Fruit fly (Drosophila melanogaster): ENCODE measurements around the gene Ir94b.

Ir94b gene

DNA sequence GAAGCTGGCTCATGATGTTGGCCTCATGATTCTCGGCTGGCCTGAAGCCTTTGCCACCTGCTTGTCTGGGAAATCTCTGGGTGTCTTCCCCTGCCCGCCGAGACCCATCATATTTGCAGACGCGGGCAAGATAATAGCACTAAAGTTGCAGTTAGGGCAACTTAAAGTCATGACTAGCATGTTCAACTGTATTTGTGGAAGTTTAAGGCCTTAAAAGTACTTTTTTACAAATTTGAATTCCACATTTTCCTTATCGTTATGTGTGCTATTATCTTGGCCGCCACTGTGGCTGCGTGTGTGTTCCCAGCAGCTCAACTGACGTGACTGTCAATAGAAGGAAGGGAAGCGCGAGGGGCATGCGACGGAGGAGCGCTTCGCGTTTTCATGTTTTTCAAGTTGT, 22.1 kb upstream of the Ir94b start (continued):
- TF ChIP-seq CG7556 (GFP tag; optimal IDR thresholded peaks at IDR 0.05) (peak; percentile 49), Dref (GFP tag; IDR thresholded peaks at IDR 0.05) (no peak), CG3847 (GFP tag; IDR thresholded peaks at IDR 0.05) (0 out of 2 replicates have a peak, but pooled peaks have one; percentile 21), Rx (GFP tag; IDR thresholded peaks at IDR 0.05) (peak; percentile 68), sr (GFP tag; IDR thresholded peaks at IDR 0.05) (no peak), nom (GFP tag; optimal IDR thresholded peaks at IDR 0.05) (peak; percentile 59), maf-S (GFP tag; optimal IDR thresholded peaks at IDR 0.05) (peak; percentile 35), shn (GFP tag; optimal IDR thresholded peaks at IDR 0.05) (peak; percentile 37), zfh2 (GFP tag; optimal IDR thresholded peaks at IDR 0.05) (no peak), danr (GFP tag; IDR thresholded peaks at IDR 0.05) (no peak), so (GFP tag; IDR thresholded peaks at IDR 0.05) (peak; percentile 56; the same call in 1 of the 3 replicates), crol (GFP tag; IDR thresholded peaks at IDR 0.05) (peak; percentile 77), B-H1 (GFP tag; IDR thresholded peaks at IDR 0.05) (peak; percentile 60), CG30431 (GFP tag; optimal IDR thresholded peaks at IDR 0.05) (peak; percentile 71), Adf1 (GFP tag; IDR thresholded peaks at IDR 0.05) (no peak), gfzf (GFP tag; optimal IDR thresholded peaks at IDR 0.05) (no peak), Elba2 (GFP tag; optimal IDR thresholded peaks at IDR 0.05) (no peak), CG9609 (GFP tag; optimal IDR thresholded peaks at IDR 0.05) (peak; percentile 63), eve (GFP tag; optimal IDR thresholded peaks at IDR 0.05) (peak in 1 of 2 experiments; percentile 78), CG16813 (GFP tag; IDR thresholded peaks at IDR 0.05; ENCODE audit: partially characterized antibody) (no peak), dmrt99B (tag; optimal IDR thresholded peaks at IDR 0.05) (peak; percentile 79), CG17612 (GFP tag; IDR thresholded peaks at IDR 0.05) (no peak), GATAe (GFP tag; conservative IDR thresholded peaks at IDR 0.05) (no peak), CG17361 (GFP tag; IDR thresholded peaks at IDR 0.05) (peak; percentile 70), Optix (GFP tag; IDR thresholded peaks at IDR 0.05) (peak; percentile 74), CG7372 (GFP tag; IDR thresholded peaks at IDR 0.05) (no peak), Bteb2 (GFP tag; optimal IDR thresholded peaks at IDR 0.05) (no peak), tna (GFP tag; IDR thresholded peaks at IDR 0.05; ENCODE audit: partially characterized antibody) (no peak), pum (GFP tag; optimal IDR thresholded peaks at IDR 0.05) (peak; percentile 65), Tbp (GFP tag; optimal IDR thresholded peaks at IDR 0.05) (no peak), ato (GFP tag; IDR thresholded peaks at IDR 0.05; ENCODE audit: partially characterized antibody) (no peak), NC2β (GFP tag; optimal IDR thresholded peaks at IDR 0.05) (peak; percentile 39), Hr51 (GFP tag; optimal IDR thresholded peaks at IDR 0.05) (peak; percentile 6 to 47), ap (GFP tag; IDR thresholded peaks at IDR 0.05) (peak; percentile 66), CG17802 (tag; optimal IDR thresholded peaks at IDR 0.05) (peak; percentile 51), tap (tag; optimal IDR thresholded peaks at IDR 0.05) (peak; percentile 31), CG15601 (tag; optimal IDR thresholded peaks at IDR 0.05) (peak; percentile 34), CG10959 (GFP tag; IDR thresholded peaks at IDR 0.05) (peak; percentile 80), Hand (GFP tag; optimal IDR thresholded peaks at IDR 0.05) (no peak), CG10321 (GFP tag; IDR thresholded peaks at IDR 0.05) (peak; percentile 44; the same call in 1 of the 2 replicates), CG17385 (GFP tag; optimal IDR thresholded peaks at IDR 0.05) (peak; percentile 30), en (GFP tag; optimal IDR thresholded peaks at IDR 0.05) (peak; percentile 60), crc (GFP tag; optimal IDR thresholded peaks at IDR 0.05) (peak; percentile 38), Sox102F (GFP tag; optimal IDR thresholded peaks at IDR 0.05) (peak; percentile 73), hb (GFP tag; IDR thresholded peaks at IDR 0.05; ENCODE audit: partially characterized antibody) (no peak), ash1 (GFP tag; optimal IDR thresholded peaks at IDR 0.05) (no peak), Awh (GFP tag; IDR thresholded peaks at IDR 0.05) (peak; percentile 42; the same call in 1 of the 2 replicates), CG10274 (GFP tag; optimal IDR thresholded peaks at IDR 0.05) (peak; percentile 42), CG12219 (GFP tag; optimal IDR thresholded peaks at IDR 0.05) (peak; percentile 57), CG30403 (GFP tag; optimal IDR thresholded peaks at IDR 0.05) (peak; percentile 65), oc (tag; optimal IDR thresholded peaks at IDR 0.05) (peak; percentile 23), ttk (GFP tag; IDR thresholded peaks at IDR 0.05) (peak; percentile 79)

Measured in whole organism, embryonic.